Worm (Caenorhabditis elegans) whole organism, L1 larva: ENCODE data around the gene nlp-33.
"Not testable (repeated sequence)": the region's sequence is repeated elsewhere in the genome, so short reads cannot be mapped to it uniquely, and the experiment has no call there.

ENCODE experiments used
- hlh-4 ChIP-seq: sonication (generic microtip); optimal IDR thresholded peaks from 2 replicates; lab custom pipeline; 2016; ENCODE audit warnings: mild to moderate bottlenecking, missing genetic modification characterization, missing compliant biosample characterization
- jun-1 ChIP-seq: fragments of 150-350 bp; optimal IDR thresholded peaks from 2 replicates; lab custom pipeline; 2014; ENCODE audit warnings: missing biosample characterization, missing genetic modification reagents, missing genetic modification characterization
- lin-15B ChIP-seq: fragments of 150-350 bp; sonication (generic microtip); optimal IDR thresholded peaks from 3 replicates; lab custom pipeline; 2014; ENCODE audit warnings: missing biosample characterization, missing genetic modification characterization
- lsy-2 ChIP-seq, 2 experiments: fragments of 150-350 bp; optimal IDR thresholded peaks; 2 replicates each; lab custom pipeline; 2014; ENCODE audit warnings: missing biosample characterization in 2 of 2, missing genetic modification characterization in 2 of 2
- nhr-28 ChIP-seq: fragments of 150-350 bp; optimal IDR thresholded peaks from 2 replicates; lab custom pipeline; 2014; ENCODE audit warnings: missing biosample characterization, missing genetic modification characterization
- nhr-76 ChIP-seq: sonication (generic microtip); optimal IDR thresholded peaks from 2 replicates; lab custom pipeline; 2017; ENCODE audit warnings: missing biosample characterization, missing genetic modification characterization
- snu-23 ChIP-seq: sonication (generic microtip); optimal IDR thresholded peaks from 2 replicates; lab custom pipeline; 2016; ENCODE audit warnings: missing genetic modification characterization, missing compliant biosample characterization
- swsn-7 ChIP-seq: sonication (generic microtip); optimal IDR thresholded peaks from 2 replicates; lab custom pipeline; 2016; ENCODE audit warnings: missing genetic modification characterization, missing compliant biosample characterization
- unc-130 ChIP-seq: fragments of 150-350 bp; optimal IDR thresholded peaks from 2 replicates; lab custom pipeline; 2017; ENCODE audit warnings: missing biosample characterization, missing genetic modification characterization, inconsistent platforms
- unc-86 ChIP-seq: sonication (generic microtip); optimal IDR thresholded peaks from 2 replicates; lab custom pipeline; 2016; ENCODE audit warnings: missing genetic modification characterization, missing compliant biosample characterization
- ztf-4 ChIP-seq: fragments of 150-350 bp; optimal IDR thresholded peaks from 2 replicates; lab custom pipeline; 2014; ENCODE audit warnings: missing biosample characterization, missing genetic modification characterization

- not testable (repeated sequence) for TF ChIP-seq ztf-4 (tag; lab: Kevin White, UChicago); swsn-7 (tag; lab: Kevin White, UChicago); lin-15B (tag; lab: Kevin White, UChicago); lsy-2 (tag; optimal IDR thresholded peaks at IDR 0.05; lab: Kevin White, UChicago); unc-130 (tag; lab: Kevin White, UChicago); hlh-4 (tag; lab: Kevin White, UChicago); nhr-76 (tag; lab: Kevin White, UChicago); jun-1 (tag; lab: Kevin White, UChicago); unc-86; nhr-28 (tag; lab: Kevin White, UChicago); snu-23
These were observed 37.5 kb upstream of the nlp-33 start, which contains the start of gene Y42A5A.5 for ce11 chrV:11109647-11110046.
